Worm (Caenorhabditis elegans): ENCODE measurements around the gene F55G11.10.

DNA sequence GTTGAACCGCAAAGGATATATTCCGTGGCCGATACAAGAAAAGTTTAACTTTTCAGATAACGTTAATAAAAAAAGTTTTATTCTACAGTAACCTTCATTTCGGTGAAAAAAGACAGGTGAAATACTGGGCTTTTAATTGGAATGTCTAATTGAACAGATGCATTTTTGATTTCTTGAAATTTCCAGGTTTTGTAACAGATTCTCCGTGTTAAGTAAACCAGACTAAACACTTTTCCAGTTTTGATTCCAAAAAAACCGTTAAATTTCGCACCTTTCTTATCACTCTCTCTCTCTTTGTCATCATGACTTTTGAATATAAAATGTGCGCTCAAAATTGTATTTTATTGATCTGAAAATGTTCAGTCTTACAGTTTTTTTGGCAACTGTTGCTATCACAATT is 30.3 kb upstream of the F55G11.10 start, which contains the start of gene C32H11.3:
- TF ChIP-seq ama-1 (optimal IDR thresholded peaks at IDR 0.05) (no peak), pag-3 (tag; optimal IDR thresholded peaks at IDR 0.05; ENCODE audit: borderline replicate concordance) (no peak), fkh-10 (GFP tag; optimal IDR thresholded peaks at IDR 0.05) (no peak), tbx-7 (tag; optimal IDR thresholded peaks at IDR 0.05) (no peak), ets-4 (tag; optimal IDR thresholded peaks at IDR 0.05) (no peak), pqm-1 (tag; optimal IDR thresholded peaks at IDR 0.05) (no peak), ceh-24 (tag; optimal IDR thresholded peaks at IDR 0.05) (no peak), ttx-3 (tag; optimal IDR thresholded peaks at IDR 0.05) (no peak), C38D4.7 (GFP tag; optimal IDR thresholded peaks at IDR 0.05) (no peak), pha-2 (tag; optimal IDR thresholded peaks at IDR 0.05) (no peak), tbx-2 (tag; optimal IDR thresholded peaks at IDR 0.05) (no peak), eyg-1 (tag; optimal IDR thresholded peaks at IDR 0.05) (no peak)
